Fruit fly (Drosophila melanogaster) whole organism, prepupa: ENCODE results near the gene Gdh.

Experiments used
- CG11902 ChIP-seq: fragments of 200-800 bp; sonication (Bioruptor generic); optimal IDR thresholded peaks from 3 replicates; lab custom pipeline; 2016; ENCODE audit warnings: missing biosample characterization, missing genetic modification characterization
- CG15336 ChIP-seq: fragments of 200-800 bp; sonication (Bioruptor generic); IDR thresholded peaks from 2 replicates; pipeline ENCODE4 v1.3.6; 2022; ENCODE audit warnings: missing biosample characterization, missing genetic modification characterization
- CG1621 ChIP-seq: fragments of 200-800 bp; sonication (Bioruptor generic); optimal IDR thresholded peaks from 3 replicates; lab custom pipeline; 2018; ENCODE audit warnings: missing biosample characterization, mild to moderate bottlenecking, missing genetic modification characterization
- CG3032 ChIP-seq: fragments of 200-800 bp; optimal IDR thresholded peaks from 2 replicates; lab custom pipeline; 2019; ENCODE audit warnings: missing biosample characterization, mild to moderate bottlenecking, missing genetic modification characterization, moderate library complexity
- CG6792 ChIP-seq: fragments of 200-800 bp; sonication (Bioruptor generic); optimal IDR thresholded peaks from 3 replicates; lab custom pipeline; 2016; ENCODE audit warnings: missing biosample characterization, missing genetic modification characterization
- CG9139 ChIP-seq: fragments of 200-800 bp; sonication (Bioruptor generic); optimal IDR thresholded peaks from 3 replicates; lab custom pipeline; 2017; ENCODE audit warnings: missing biosample characterization, mild to moderate bottlenecking, missing genetic modification characterization
- Gug ChIP-seq: fragments of 200-800 bp; sonication (Bioruptor generic); IDR thresholded peaks from 2 replicates; pipeline ENCODE4 v1.3.6; 2022; ENCODE audit warnings: missing biosample characterization, missing genetic modification characterization
- Hr38 ChIP-seq: sonication (Bioruptor generic); optimal IDR thresholded peaks from 2 replicates; lab custom pipeline; 2016; ENCODE audit warnings: missing biosample characterization, missing genetic modification characterization
- Hr39 ChIP-seq: fragments of 200-800 bp; sonication (Bioruptor generic); optimal IDR thresholded peaks from 2 replicates; lab custom pipeline; 2016; ENCODE audit warnings: missing biosample characterization, missing genetic modification characterization
- Lpt ChIP-seq: fragments of 200-800 bp; sonication (Bioruptor generic); optimal IDR thresholded peaks from 3 replicates; lab custom pipeline; 2016; ENCODE audit warnings: missing biosample characterization, missing genetic modification characterization
- Met ChIP-seq: fragments of 200-800 bp; sonication (Bioruptor generic); optimal IDR thresholded peaks from 3 replicates; lab custom pipeline; 2016; ENCODE audit warnings: missing biosample characterization, missing genetic modification characterization
- acj6 ChIP-seq: fragments of 200-800 bp; sonication (Bioruptor generic); optimal IDR thresholded peaks from 3 replicates; lab custom pipeline; 2016; ENCODE audit warnings: missing biosample characterization, missing genetic modification characterization
- pdm3 ChIP-seq: fragments of 200-800 bp; sonication (Bioruptor generic); optimal IDR thresholded peaks from 3 replicates; lab custom pipeline; 2016; ENCODE audit warnings: missing biosample characterization, missing genetic modification characterization

dm6 chr3R:23911073-23911690 is 31.7 kb downstream of the Gdh start:
- no peak for TF ChIP-seq Lpt
- TF ChIP-seq pdm3 (GFP tag; lab: Kevin White, UChicago), result no peak
- TF ChIP-seq CG9139 (GFP tag; lab: Kevin White, UChicago), result no peak
- no peak for TF ChIP-seq CG1621 (tag; lab: Kevin White, UChicago)
- TF ChIP-seq Met (GFP tag; lab: Kevin White, UChicago), result no peak
- TF ChIP-seq Hr39 (GFP tag; lab: Kevin White, UChicago), result no peak
- no peak for TF ChIP-seq Hr38 (GFP tag; lab: Kevin White, UChicago)
- no peak for TF ChIP-seq CG3032 (tag; lab: Kevin White, UChicago)
- no peak for TF ChIP-seq acj6 (GFP tag; lab: Kevin White, UChicago)
- no peak for TF ChIP-seq CG6792
- no peak for TF ChIP-seq Gug (GFP tag; lab: Robert Waterston, UW)
- TF ChIP-seq CG11902, result no peak
- TF ChIP-seq CG15336 (GFP tag; lab: Robert Waterston, UW), result no peak
